Worm (Caenorhabditis elegans): ENCODE measurements around the gene cyn-17.
A peak's percentile ranks its signal among the peaks of the same experiment; 100 is the strongest.

cyn-17 gene

ce11 chrV:5844349-5844760 lies 44.9 kb downstream of the cyn-17 start (continued):
- TF ChIP-seq lin-13 (GFP tag; optimal IDR thresholded peaks at IDR 0.05) (no peak), skn-1 (tag; optimal IDR thresholded peaks at IDR 0.05) (no peak), aly-2 (tag; optimal IDR thresholded peaks at IDR 0.05) (no peak), Y55F3AM.14 (GFP tag; optimal IDR thresholded peaks at IDR 0.05) (peak; percentile 68), nhr-129 (tag; optimal IDR thresholded peaks at IDR 0.05) (peak; percentile 89), crh-2 (tag; optimal IDR thresholded peaks at IDR 0.05) (peak; percentile 77), zag-1 (tag; optimal IDR thresholded peaks at IDR 0.05) (no peak), nhr-10 (tag; optimal IDR thresholded peaks at IDR 0.05) (no peak), mbf-1 (tag; optimal IDR thresholded peaks at IDR 0.05) (no peak), blmp-1 (tag; optimal IDR thresholded peaks at IDR 0.05; ENCODE audit: insufficient read depth) (peak; percentile 95), sem-4 (tag; optimal IDR thresholded peaks at IDR 0.05) (peak; percentile 78)

- TF ChIP-seq nhr-25 (tag; optimal IDR thresholded peaks at IDR 0.05) = peak; percentile 24
- no peak for TF ChIP-seq R02D3.7 (tag; optimal IDR thresholded peaks at IDR 0.05)
These were observed 45.7 kb downstream of the cyn-17 start for ce11 chrV:5845162-5845561.

ce11 chrV:5845669-5846189 lies 46.3 kb downstream of the cyn-17 start, which contains the start of gene F26F12.3:
TSS of gene F26F12.3 (minus strand) at chrV:5845719.
- peak; percentile 30 for TF ChIP-seq nhr-25 (tag; optimal IDR thresholded peaks at IDR 0.05)
- TF ChIP-seq nhr-11 (tag; optimal IDR thresholded peaks at IDR 0.05) = no peak
- TF ChIP-seq lin-11 (tag; optimal IDR thresholded peaks at IDR 0.05) = peak; percentile 44
- TF ChIP-seq fos-1 (tag; optimal IDR thresholded peaks at IDR 0.05) = peak; percentile 36
- TF ChIP-seq F13H6.1 (tag; optimal IDR thresholded peaks at IDR 0.05) = peak; percentile 71
- no peak for TF ChIP-seq ztf-4 (tag; optimal IDR thresholded peaks at IDR 0.05)
- peak; percentile 11 for TF ChIP-seq zag-1 (tag; optimal IDR thresholded peaks at IDR 0.05)
- no peak for TF ChIP-seq skn-1 (tag; optimal IDR thresholded peaks at IDR 0.05)
- no peak for TF ChIP-seq alr-1 (tag; optimal IDR thresholded peaks at IDR 0.05)
- no peak for TF ChIP-seq lin-13 (GFP tag; optimal IDR thresholded peaks at IDR 0.05)
- TF ChIP-seq nhr-23 (tag; optimal IDR thresholded peaks at IDR 0.05) = no peak
- no peak for TF ChIP-seq nhr-21 (tag; optimal IDR thresholded peaks at IDR 0.05)
- TF ChIP-seq dmd-4 (tag; optimal IDR thresholded peaks at IDR 0.05) = no peak
- TF ChIP-seq mdl-1 (tag; optimal IDR thresholded peaks at IDR 0.05) = peak; percentile 39 to 54
- TF ChIP-seq sma-3 (GFP tag; optimal IDR thresholded peaks at IDR 0.05) = peak; percentile 88
- peak; percentile 24 for TF ChIP-seq crh-2 (tag; optimal IDR thresholded peaks at IDR 0.05)
- no peak for TF ChIP-seq lin-39 (tag; optimal IDR thresholded peaks at IDR 0.05)
- TF ChIP-seq unc-39 (tag; optimal IDR thresholded peaks at IDR 0.05) = no peak
- no peak for TF ChIP-seq aly-2 (tag; optimal IDR thresholded peaks at IDR 0.05)
- no peak for TF ChIP-seq nhr-12 (tag; optimal IDR thresholded peaks at IDR 0.05)
- no peak for TF ChIP-seq snpc-4 (tag; optimal IDR thresholded peaks at IDR 0.05)
- no peak for TF ChIP-seq ztf-1 (GFP tag; conservative IDR thresholded peaks at IDR 0.05)
- TF ChIP-seq nhr-10 (tag; optimal IDR thresholded peaks at IDR 0.05) = no peak
- no peak for TF ChIP-seq elt-3 (tag; optimal IDR thresholded peaks at IDR 0.05)
- TF ChIP-seq C34F6.9 (tag; optimal IDR thresholded peaks at IDR 0.05) = peak; percentile 80
- peak; percentile 29 for TF ChIP-seq unc-55 (GFP tag; optimal IDR thresholded peaks at IDR 0.05)
- no peak for TF ChIP-seq R02D3.7 (tag; optimal IDR thresholded peaks at IDR 0.05)
- TF ChIP-seq gmeb-1 (tag; optimal IDR thresholded peaks at IDR 0.05) = peak; percentile 29
- no peak for TF ChIP-seq mbf-1 (tag; optimal IDR thresholded peaks at IDR 0.05)
- peak; percentile 89 for TF ChIP-seq nhr-129 (tag; optimal IDR thresholded peaks at IDR 0.05)
- no peak for TF ChIP-seq ceh-82 (tag; optimal IDR thresholded peaks at IDR 0.05)
- TF ChIP-seq lsy-2 (tag; optimal IDR thresholded peaks at IDR 0.05) = peak in 1 of 2 experiments; percentile 66
- peak; percentile 11 for TF ChIP-seq egl-27 (tag; optimal IDR thresholded peaks at IDR 0.05)
- peak; percentile 75 for TF ChIP-seq blmp-1 (tag; optimal IDR thresholded peaks at IDR 0.05; ENCODE audit: insufficient read depth)
- peak; percentile 11 for TF ChIP-seq nhr-6 (tag; optimal IDR thresholded peaks at IDR 0.05)
- no peak for TF ChIP-seq nhr-237 (tag; optimal IDR thresholded peaks at IDR 0.05)
- no peak for TF ChIP-seq elt-1 (tag; optimal IDR thresholded peaks at IDR 0.05)
- TF ChIP-seq mab-5 (tag; optimal IDR thresholded peaks at IDR 0.05) = peak; percentile 41
- peak; percentile 68 for TF ChIP-seq ama-1 (optimal IDR thresholded peaks at IDR 0.05)
- no peak for TF ChIP-seq nhr-77 (tag; optimal IDR thresholded peaks at IDR 0.05)
- TF ChIP-seq sem-4 (tag; optimal IDR thresholded peaks at IDR 0.05) = peak; percentile 79
- peak; percentile 90 for TF ChIP-seq sma-9 (GFP tag; optimal IDR thresholded peaks at IDR 0.05)
- TF ChIP-seq sma-9 (tag; optimal IDR thresholded peaks at IDR 0.05) = no peak
- no peak for TF ChIP-seq peb-1 (tag; optimal IDR thresholded peaks at IDR 0.05)
- TF ChIP-seq ztf-11 (tag; optimal IDR thresholded peaks at IDR 0.05) = no peak
- TF ChIP-seq ZK546.5 (tag; optimal IDR thresholded peaks at IDR 0.05) = no peak
- peak; percentile 44 for TF ChIP-seq Y55F3AM.14 (GFP tag; optimal IDR thresholded peaks at IDR 0.05)
- TF ChIP-seq unc-62 (GFP tag; optimal IDR thresholded peaks at IDR 0.05) = no peak

Measured in whole organism, L2 larva.